Fruit fly (Drosophila melanogaster) whole organism, embryonic: ENCODE results near the gene wus.

ENCODE experiments used
- CG1024 ChIP-seq: fragments of 200-800 bp; sonication (Bioruptor generic); IDR thresholded peaks from 2 replicates; pipeline ENCODE4 v1.3.6; 2022; ENCODE audit warnings: missing biosample characterization, missing genetic modification characterization
- CG11456 ChIP-seq: fragments of 200-800 bp; sonication (Bioruptor generic); IDR thresholded peaks from 3 replicates; pipeline ENCODE4 v1.3.6; 2022; ENCODE audit warnings: missing biosample characterization, missing genetic modification characterization
- CG12659 ChIP-seq: fragments of 200-800 bp; sonication (Bioruptor generic); optimal IDR thresholded peaks from 3 replicates; lab custom pipeline; 2017; ENCODE audit warnings: mild to moderate bottlenecking, missing biosample characterization, missing genetic modification reagents, missing genetic modification characterization
- CG12769 ChIP-seq: fragments of 200-800 bp; sonication (Bioruptor generic); optimal IDR thresholded peaks from 2 replicates; lab custom pipeline; 2019; ENCODE audit warnings: missing biosample characterization, mild to moderate bottlenecking, missing genetic modification characterization, moderate library complexity
- CG15514 ChIP-seq: fragments of 200-800 bp; sonication (Bioruptor generic); optimal IDR thresholded peaks from 3 replicates; lab custom pipeline; 2017; ENCODE audit warnings: missing biosample characterization, missing genetic modification characterization, mild to moderate bottlenecking, moderate library complexity, missing genetic modification reagents
- CG16863 ChIP-seq: fragments of 200-800 bp; sonication (Bioruptor generic); optimal IDR thresholded peaks from 3 replicates; lab custom pipeline; 2016; ENCODE audit warnings: missing biosample characterization, missing genetic modification characterization
- CG17568 ChIP-seq: fragments of 200-800 bp; sonication (Bioruptor generic); optimal IDR thresholded peaks from 2 replicates; lab custom pipeline; 2018; ENCODE audit warnings: missing biosample characterization, mild to moderate bottlenecking, missing genetic modification characterization, moderate library complexity
- CG1792 ChIP-seq: fragments of 200-800 bp; sonication (Bioruptor generic); optimal IDR thresholded peaks from 2 replicates; lab custom pipeline; 2016; ENCODE audit warnings: missing biosample characterization, missing genetic modification characterization
- CG18011 ChIP-seq: fragments of 200-800 bp; sonication (Bioruptor generic); optimal IDR thresholded peaks from 2 replicates; lab custom pipeline; 2017; ENCODE audit warnings: missing biosample characterization, missing genetic modification characterization, mild to moderate bottlenecking, moderate library complexity, missing genotype
- CG18764 ChIP-seq: fragments of 200-800 bp; sonication (Bioruptor generic); optimal IDR thresholded peaks from 3 replicates; lab custom pipeline; 2016; ENCODE audit warnings: missing biosample characterization, missing genetic modification characterization
- CG3163 ChIP-seq: fragments of 200-800 bp; sonication (Bioruptor generic); optimal IDR thresholded peaks from 3 replicates; lab custom pipeline; 2016; ENCODE audit warnings: missing biosample characterization, missing genetic modification characterization
- CG34224 ChIP-seq: fragments of 200-800 bp; sonication (Bioruptor generic); IDR thresholded peaks from 3 replicates; pipeline ENCODE4 v1.3.6; 2022; ENCODE audit warnings: missing biosample characterization, missing genetic modification characterization; ENCODE audit not compliant: partially characterized antibody
- CG34376 ChIP-seq: fragments of 200-800 bp; sonication (Bioruptor generic); optimal IDR thresholded peaks from 2 replicates; lab custom pipeline; 2018; ENCODE audit warnings: missing biosample characterization, mild to moderate bottlenecking, missing genetic modification characterization
- CG6175 ChIP-seq: fragments of 200-800 bp; sonication (Bioruptor generic); IDR thresholded peaks from 3 replicates; pipeline ENCODE4 v1.3.6; 2022; ENCODE audit warnings: missing biosample characterization, missing genetic modification characterization
- CG8924 ChIP-seq: fragments of 200-800 bp; optimal IDR thresholded peaks from 3 replicates; lab custom pipeline; 2019; ENCODE audit warnings: missing biosample characterization, mild to moderate bottlenecking, missing genetic modification characterization, moderate library complexity
- CG8944 ChIP-seq: fragments of 200-800 bp; sonication (Bioruptor generic); optimal IDR thresholded peaks from 3 replicates; lab custom pipeline; 2016; ENCODE audit warnings: missing biosample characterization, missing genetic modification characterization
- CG9609 ChIP-seq: fragments of 200-800 bp; sonication (Bioruptor generic); optimal IDR thresholded peaks from 3 replicates; lab custom pipeline; 2016; ENCODE audit warnings: missing biosample characterization, missing genetic modification characterization
- Camta ChIP-seq: fragments of 200-800 bp; sonication (Bioruptor generic); optimal IDR thresholded peaks from 2 replicates; lab custom pipeline; 2016; ENCODE audit warnings: missing biosample characterization, missing genetic modification characterization
- CkIIα-i1 ChIP-seq: fragments of 200-800 bp; sonication (Bioruptor generic); IDR thresholded peaks from 2 replicates; pipeline ENCODE4 v1.3.6; 2022; ENCODE audit warnings: missing biosample characterization, missing genetic modification characterization
- Eip74EF ChIP-seq, 2 experiments: fragments of 200-800 bp in 1 of 2; fragments of >200 bp in 1 of 2; sonication (Bioruptor generic) in 1 of 2; optimal IDR thresholded peaks; 2 replicates each; lab custom pipeline; 2017 to 2019; ENCODE audit warnings: missing biosample characterization in 2 of 2, missing genetic modification characterization in 2 of 2, mild to moderate bottlenecking in 1 of 2, moderate library complexity in 1 of 2
- Fer3 ChIP-seq: fragments of 200-800 bp; sonication (Bioruptor generic); optimal IDR thresholded peaks from 2 replicates; lab custom pipeline; 2018; ENCODE audit warnings: missing biosample characterization, mild to moderate bottlenecking, missing genetic modification characterization, moderate library complexity
- Hr39 ChIP-seq: fragments of >200 bp; optimal IDR thresholded peaks from 2 replicates; lab custom pipeline; 2017
- Hr51 ChIP-seq, 2 experiments: fragments of 200-800 bp; sonication (Bioruptor generic); optimal IDR thresholded peaks; 2 replicates in 1 of 2; 3 replicates in 1 of 2; lab custom pipeline; 2016 to 2018; ENCODE audit warnings: missing biosample characterization in 2 of 2, missing genetic modification characterization in 2 of 2, mild to moderate bottlenecking in 1 of 2, moderate library complexity in 1 of 2
- MTF-1 ChIP-seq: fragments of 200-800 bp; sonication (Bioruptor generic); optimal IDR thresholded peaks from 2 replicates; lab custom pipeline; 2018; ENCODE audit warnings: missing biosample characterization, mild to moderate bottlenecking, missing genetic modification characterization, borderline replicate concordance
- Med ChIP-seq: fragments of 200-800 bp; sonication (Bioruptor generic); peaks from one replicate; lab custom pipeline; 2016; ENCODE audit warnings: missing biosample characterization, missing genetic modification characterization, mild to moderate bottlenecking, inconsistent platforms, moderate library complexity
- Myb ChIP-seq: fragments of 200-800 bp; sonication (Bioruptor generic); optimal IDR thresholded peaks from 2 replicates; lab custom pipeline; 2016; ENCODE audit warnings: missing biosample characterization, missing genetic modification characterization
- Opbp ChIP-seq: fragments of 200-800 bp; sonication (Bioruptor generic); IDR thresholded peaks from 3 replicates; pipeline ENCODE4 v1.3.6; 2022; ENCODE audit warnings: missing biosample characterization, missing genetic modification characterization; ENCODE audit not compliant: partially characterized antibody
- Sox102F ChIP-seq: fragments of 200-800 bp; sonication (Bioruptor generic); optimal IDR thresholded peaks from 2 replicates; lab custom pipeline; 2018; ENCODE audit warnings: missing biosample characterization, mild to moderate bottlenecking, missing genetic modification characterization, moderate library complexity
- Usf ChIP-seq: fragments of 200-800 bp; sonication (Bioruptor generic); optimal IDR thresholded peaks from 2 replicates; lab custom pipeline; 2017; ENCODE audit warnings: missing genotype, missing biosample characterization, missing genetic modification characterization
- ac ChIP-seq: fragments of 200-800 bp; sonication (Bioruptor generic); optimal IDR thresholded peaks from 3 replicates; lab custom pipeline; 2017; ENCODE audit warnings: missing biosample characterization, mild to moderate bottlenecking, missing genetic modification characterization
- aop ChIP-seq: fragments of 200-800 bp; sonication (Bioruptor generic); IDR thresholded peaks from 2 replicates; pipeline ENCODE4 v1.3.6; 2022; ENCODE audit warnings: missing biosample characterization, missing genetic modification characterization
- ato ChIP-seq: fragments of 200-800 bp; sonication (Bioruptor generic); IDR thresholded peaks from 2 replicates; pipeline ENCODE4 v1.3.6; 2022; ENCODE audit warnings: missing biosample characterization, missing genetic modification characterization; ENCODE audit not compliant: partially characterized antibody
- dan ChIP-seq: fragments of 200-800 bp; sonication (Bioruptor generic); IDR thresholded peaks from 2 replicates; pipeline ENCODE4 v1.3.6; 2022; ENCODE audit warnings: missing biosample characterization, missing genetic modification characterization
- dmrt11E ChIP-seq: fragments of 200-800 bp; sonication (Bioruptor generic); optimal IDR thresholded peaks from 3 replicates; lab custom pipeline; 2018; ENCODE audit warnings: missing biosample characterization, mild to moderate bottlenecking, missing genetic modification characterization, moderate library complexity
- gce ChIP-seq: fragments of 200-800 bp; sonication (Bioruptor generic); IDR thresholded peaks from 3 replicates; pipeline ENCODE4 v1.3.6; 2022; ENCODE audit warnings: missing biosample characterization, missing genetic modification characterization
- gem ChIP-seq: fragments of 200-800 bp; sonication (Bioruptor generic); optimal IDR thresholded peaks from 2 replicates; lab custom pipeline; 2019; ENCODE audit warnings: missing biosample characterization, mild to moderate bottlenecking, missing genetic modification characterization, moderate library complexity
- gt ChIP-seq: fragments of 200-800 bp; sonication (Bioruptor generic); IDR thresholded peaks from 2 replicates; pipeline ENCODE4 v1.3.6; 2022; ENCODE audit warnings: missing biosample characterization, missing genetic modification characterization
- hbn ChIP-seq: fragments of 200-800 bp; sonication (Bioruptor generic); IDR thresholded peaks from 2 replicates; pipeline ENCODE4 v1.3.6; 2022; ENCODE audit warnings: missing biosample characterization, missing genetic modification characterization; ENCODE audit not compliant: partially characterized antibody
- jigr1 ChIP-seq: fragments of 200-800 bp; sonication (Bioruptor generic); IDR thresholded peaks from 3 replicates; pipeline ENCODE4 v1.3.6; 2022; ENCODE audit warnings: missing biosample characterization, missing genetic modification characterization
- lab ChIP-seq: fragments of 200-800 bp; sonication (Bioruptor generic); optimal IDR thresholded peaks from 3 replicates; lab custom pipeline; 2017; ENCODE audit warnings: missing biosample characterization, missing genetic modification characterization, mild to moderate bottlenecking, moderate library complexity, missing genetic modification reagents
- lilli ChIP-seq: fragments of 200-800 bp; sonication (Bioruptor generic); optimal IDR thresholded peaks from 3 replicates; lab custom pipeline; 2016; ENCODE audit warnings: missing biosample characterization, missing genetic modification characterization
- lola ChIP-seq, 3 experiments: fragments of >200 bp in 2 of 3; fragments of 200-800 bp in 1 of 3; sonication (Bioruptor generic) in 1 of 3; optimal IDR thresholded peaks; 2 replicates each; lab custom pipeline; 2017 to 2019; ENCODE audit warnings: missing biosample characterization in 3 of 3, missing genetic modification characterization in 3 of 3, mild to moderate bottlenecking in 1 of 3, moderate library complexity in 1 of 3
- mld ChIP-seq: fragments of 200-800 bp; sonication (Bioruptor generic); IDR thresholded peaks from 3 replicates; pipeline ENCODE4 v1.3.6; 2022; ENCODE audit warnings: missing biosample characterization, missing genetic modification characterization; ENCODE audit not compliant: partially characterized antibody
- pfk ChIP-seq: fragments of 200-800 bp; sonication (Bioruptor generic); optimal IDR thresholded peaks from 2 replicates; lab custom pipeline; 2018; ENCODE audit warnings: missing biosample characterization, mild to moderate bottlenecking, missing genetic modification characterization, moderate library complexity
- sim ChIP-seq: fragments of 200-800 bp; sonication (Bioruptor generic); IDR thresholded peaks from 2 replicates; pipeline ENCODE4 v1.3.6; 2022; ENCODE audit warnings: missing biosample characterization, missing genetic modification characterization
- sna ChIP-seq: fragments of 200-800 bp; sonication (Bioruptor generic); IDR thresholded peaks from 2 replicates; pipeline ENCODE4 v1.3.6; 2022; ENCODE audit warnings: missing biosample characterization, missing genetic modification characterization; ENCODE audit not compliant: partially characterized antibody
- tap ChIP-seq: fragments of 200-800 bp; optimal IDR thresholded peaks from 3 replicates; lab custom pipeline; 2019; ENCODE audit warnings: missing biosample characterization, mild to moderate bottlenecking, missing genetic modification characterization, moderate library complexity
- tna ChIP-seq: fragments of 200-800 bp; sonication (Bioruptor generic); IDR thresholded peaks from 2 replicates; pipeline ENCODE4 v1.3.6; 2022; ENCODE audit warnings: missing biosample characterization, missing genetic modification characterization; ENCODE audit not compliant: partially characterized antibody
- yki ChIP-seq: fragments of >200 bp; optimal IDR thresholded peaks from 3 replicates; lab custom pipeline; 2018
- zen ChIP-seq: fragments of 200-800 bp; sonication (Bioruptor generic); optimal IDR thresholded peaks from 3 replicates; lab custom pipeline; 2018; ENCODE audit warnings: missing biosample characterization, mild to moderate bottlenecking, missing genetic modification characterization, moderate library complexity

wus gene

DNA sequence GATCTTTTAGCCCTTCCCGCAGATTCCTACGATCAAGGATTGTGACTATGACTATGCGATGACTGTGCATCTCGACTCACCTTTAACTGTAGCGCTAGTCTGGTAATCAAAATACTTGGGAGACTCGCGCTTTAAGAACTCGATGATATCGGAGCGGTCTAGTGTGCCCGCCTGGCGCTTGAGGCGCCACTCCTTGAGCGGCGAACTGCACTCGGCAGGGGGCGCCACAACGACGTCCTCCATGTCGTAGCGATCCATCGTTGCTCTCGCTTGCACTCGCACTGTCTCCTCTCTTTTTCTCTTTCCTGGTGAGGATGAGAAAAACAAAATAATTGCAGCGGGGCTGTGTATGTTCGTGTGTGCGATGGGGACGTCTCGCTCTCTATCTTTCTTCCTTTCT, 26.7 kb upstream of the wus start (continued):
- TF ChIP-seq lab (GFP tag; lab: Kevin White, UChicago) (no peak), aop (GFP tag; lab: Robert Waterston, UW) (no peak), lilli (no peak), dmrt11E (peak; percentile 60), gce (GFP tag; lab: Robert Waterston, UW) (no peak), CG34376 (no peak), gt (no peak), CG11456 (peak; percentile 43; the same call in 1 of the 3 replicates), CG15514 (GFP tag; lab: Kevin White, UChicago) (no peak), CG18764 (GFP tag; lab: Kevin White, UChicago) (no peak), gem (tag; lab: Kevin White, UChicago) (no peak), Usf (GFP tag; lab: Kevin White, UChicago) (no peak), CkIIα-i1 (no peak), dan (GFP tag; lab: Robert Waterston, UW) (no peak; the same call in 1 of the 2 replicates), Hr39 (lab: Kevin White, UChicago) (no peak), CG6175 (GFP tag; lab: Robert Waterston, UW) (no peak), CG1024 (GFP tag; lab: Robert Waterston, UW) (peak; percentile 58), zen (tag; lab: Kevin White, UChicago) (peak; percentile 41), ac (GFP tag; lab: Kevin White, UChicago) (peak; percentile 42), Fer3 (no peak), CG8924 (tag; lab: Kevin White, UChicago) (peak; percentile 18), Camta (GFP tag; lab: Kevin White, UChicago) (no peak), pfk (no peak), Sox102F (GFP tag; lab: Kevin White, UChicago) (no peak), hbn (GFP tag; lab: Robert Waterston, UW) (no peak), mld (no peak), CG8944 (GFP tag; lab: Kevin White, UChicago) (peak; percentile 5), Eip74EF (GFP tag; optimal IDR thresholded peaks at IDR 0.05; lab: Kevin White, UChicago) (no peak), tap (tag; lab: Kevin White, UChicago) (no peak), CG3163 (GFP tag; lab: Kevin White, UChicago) (peak; percentile 25), lola (GFP tag; optimal IDR thresholded peaks at IDR 0.05; lab: Kevin White, UChicago) (peak in 1 of 3 experiments; percentile 19), sna (GFP tag; lab: Robert Waterston, UW) (no peak), CG1792 (GFP tag; lab: Kevin White, UChicago) (no peak), Med (peak; percentile 87), sim (GFP tag; lab: Robert Waterston, UW) (peak; percentile 37; the same call in 1 of the 2 replicates), ato (GFP tag; lab: Robert Waterston, UW) (no peak), CG12769 (no peak), Hr51 (GFP tag; optimal IDR thresholded peaks at IDR 0.05; lab: Kevin White, UChicago) (peak in 1 of 2 experiments; percentile 25), tna (GFP tag; lab: Robert Waterston, UW) (no peak), Myb (GFP tag; lab: Kevin White, UChicago) (no peak), jigr1 (GFP tag; lab: Robert Waterston, UW) (no peak), yki (lab: Kevin White, UChicago) (no peak), Opbp (GFP tag; lab: Robert Waterston, UW) (no peak), MTF-1 (peak; percentile 61), CG9609 (GFP tag; lab: Kevin White, UChicago) (no peak), CG18011 (GFP tag; lab: Kevin White, UChicago) (no peak), CG12659 (GFP tag; lab: Kevin White, UChicago) (peak; percentile 6), CG16863 (GFP tag; lab: Kevin White, UChicago) (peak; percentile 24), CG34224 (GFP tag; lab: Robert Waterston, UW) (no peak), CG17568 (no peak)
